Worm (Caenorhabditis elegans) whole organism, midembryonic: ENCODE results near the gene cyp-42A1.
"Not testable (repeated sequence)": the region's sequence is repeated elsewhere in the genome, so short reads cannot be mapped to it uniquely, and the experiment has no call there.

Experiments
- cog-1 ChIP-seq: sonication (generic microtip); optimal IDR thresholded peaks from 2 replicates; lab custom pipeline; 2016; ENCODE audit warnings: missing genetic modification characterization, missing compliant biosample characterization
- flt-1 ChIP-seq: fragments of 200-800 bp; sonication (Bioruptor generic); IDR thresholded peaks from 2 replicates; pipeline ENCODE4 v1.3.6; 2022; ENCODE audit warnings: missing genetic modification characterization, missing compliant biosample characterization
- ref-1 ChIP-seq: fragments of 200-800 bp; sonication (Bioruptor generic); conservative IDR thresholded peaks from 2 replicates; pipeline ENCODE4 v1.3.6; 2022; ENCODE audit warnings: missing genetic modification reagents, missing genetic modification characterization, missing compliant biosample characterization
- ztf-29 ChIP-seq: fragments of 200-800 bp; sonication (Bioruptor generic); IDR thresholded peaks from 2 replicates; pipeline ENCODE4 v1.3.6; 2022; ENCODE audit warnings: missing genetic modification reagents, missing genetic modification characterization, missing compliant biosample characterization

ce11 chrV:18882990-18883389 is 28.8 kb upstream of the cyp-42A1 start:
- not testable (repeated sequence) for TF ChIP-seq flt-1 (GFP tag; lab: Robert Waterston, UW); ztf-29 (GFP tag; lab: Robert Waterston, UW); ref-1; cog-1 (tag; lab: Kevin White, UChicago)
